Worm (Caenorhabditis elegans): ENCODE data around the gene arcp-1.

DNA sequence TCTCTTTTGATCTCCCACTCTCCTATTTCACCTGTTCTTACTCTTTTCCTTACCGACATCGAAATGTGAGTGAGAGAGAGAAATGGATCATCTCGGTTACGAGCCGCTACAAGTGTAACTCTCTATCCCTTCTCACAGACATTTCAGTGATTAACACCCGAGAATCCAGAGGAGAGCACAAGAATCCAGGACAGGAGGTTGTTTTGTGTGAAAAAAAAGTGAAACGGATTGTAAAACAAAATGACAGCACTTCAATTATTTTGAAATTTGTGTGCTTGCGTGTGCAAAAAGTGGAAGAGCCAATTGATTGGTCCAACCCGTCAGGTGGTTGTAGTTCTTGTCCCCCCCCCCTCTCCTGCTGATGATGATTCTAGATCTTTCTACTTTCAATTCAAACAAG lies 23.6 kb upstream of the arcp-1 start:
- TF ChIP-seq egl-27 (tag; optimal IDR thresholded peaks at IDR 0.05) (no peak), aly-2 (tag; optimal IDR thresholded peaks at IDR 0.05) (no peak), unc-62 (GFP tag; optimal IDR thresholded peaks at IDR 0.05) (no peak), tbx-2 (tag; optimal IDR thresholded peaks at IDR 0.05) (no peak)
